Worm (Caenorhabditis elegans) whole organism, L4 larva: ENCODE data around the gene F39G3.4.
A peak's percentile ranks its signal among the peaks of the same experiment; 100 is the strongest.

Experiments
- F49E8.2 ChIP-seq: sonication (generic microtip); optimal IDR thresholded peaks from 2 replicates; lab custom pipeline; 2016; ENCODE audit warnings: missing compliant biosample characterization, mild to moderate bottlenecking, missing genetic modification characterization, borderline replicate concordance
- R02D3.7 ChIP-seq: fragments of 150-350 bp; sonication (generic microtip); optimal IDR thresholded peaks from 3 replicates; lab custom pipeline; 2014; ENCODE audit warnings: missing biosample characterization, missing genetic modification characterization
- Y75B8A.6 ChIP-seq: fragments of 200-800 bp; sonication (Bioruptor generic); IDR thresholded peaks from 2 replicates; pipeline ENCODE4 v1.3.6; 2022; ENCODE audit warnings: missing genetic modification reagents, missing genetic modification characterization, missing compliant biosample characterization
- ZK337.2 ChIP-seq: fragments of 200-800 bp; sonication (Bioruptor generic); IDR thresholded peaks from 2 replicates; pipeline ENCODE4 v1.3.6; 2022; ENCODE audit warnings: missing genetic modification reagents, missing genetic modification characterization, missing compliant biosample characterization
- aha-1 ChIP-seq: fragments of 150-350 bp; peaks from one replicate; lab custom pipeline; 2014; ENCODE audit warnings: missing biosample characterization, missing genetic modification characterization
- ceh-20 ChIP-seq: fragments of 200-800 bp; sonication (Bioruptor generic); IDR thresholded peaks from 2 replicates; pipeline ENCODE4 v1.3.6; 2022; ENCODE audit warnings: missing genetic modification reagents, missing genetic modification characterization, missing compliant biosample characterization
- ces-1 ChIP-seq: fragments of 150-350 bp; sonication (generic microtip); optimal IDR thresholded peaks from 4 replicates; lab custom pipeline; 2014; ENCODE audit warnings: missing biosample characterization, missing genetic modification reagents, missing genetic modification characterization
- ctbp-1 ChIP-seq: fragments of 200-800 bp; sonication (Bioruptor generic); IDR thresholded peaks from 2 replicates; pipeline ENCODE4 v1.3.6; 2022; ENCODE audit warnings: missing genetic modification reagents, missing genetic modification characterization, missing compliant biosample characterization
- daf-19 ChIP-seq: fragments of 200-800 bp; sonication (Bioruptor generic); conservative IDR thresholded peaks from 2 replicates; pipeline ENCODE4 v1.3.6; 2022; ENCODE audit warnings: missing genetic modification characterization, missing compliant biosample characterization
- daf-8 ChIP-seq: fragments of 200-800 bp; sonication (Bioruptor generic); IDR thresholded peaks from 2 replicates; pipeline ENCODE4 v1.3.6; 2022; ENCODE audit warnings: missing genetic modification characterization, missing compliant biosample characterization
- dmd-6 ChIP-seq: fragments of 200-800 bp; sonication (Bioruptor generic); IDR thresholded peaks from 2 replicates; pipeline ENCODE4 v1.3.6; 2022; ENCODE audit warnings: missing genetic modification reagents, missing genetic modification characterization, missing compliant biosample characterization
- dpl-1 ChIP-seq: fragments of 150-350 bp; optimal IDR thresholded peaks from 2 replicates; lab custom pipeline; 2014; ENCODE audit warnings: missing biosample characterization, missing genetic modification reagents, missing genetic modification characterization
- duxl-1 ChIP-seq: sonication (generic microtip); optimal IDR thresholded peaks from 2 replicates; lab custom pipeline; 2016; ENCODE audit warnings: mild to moderate bottlenecking, missing genetic modification characterization, moderate library complexity, missing compliant biosample characterization; ENCODE audit not compliant: poor library complexity
- dve-1 ChIP-seq: sonication (generic microtip); optimal IDR thresholded peaks from 2 replicates; lab custom pipeline; 2017; ENCODE audit warnings: antibody characterized with exemption, mild to moderate bottlenecking, missing genetic modification characterization, missing compliant biosample characterization; ENCODE audit not compliant: insufficient read depth
- fkh-10 ChIP-seq: fragments of 150-350 bp; optimal IDR thresholded peaks from 2 replicates; lab custom pipeline; 2014; ENCODE audit warnings: missing biosample characterization, missing genetic modification reagents, missing genetic modification characterization
- gei-8 ChIP-seq: fragments of 200-800 bp; sonication (Bioruptor generic); optimal IDR thresholded peaks from 2 replicates; lab custom pipeline; 2018; ENCODE audit warnings: mild to moderate bottlenecking, missing genetic modification characterization, missing compliant biosample characterization
- hif-1 ChIP-seq, 2 experiments: sonication (generic microtip); optimal IDR thresholded peaks; 2 replicates each; lab custom pipeline; 2016 to 2017; ENCODE audit warnings: missing compliant biosample characterization in 2 of 2, missing genetic modification characterization in 2 of 2, missing genetic modification reagents in 2 of 2, missing genotype in 2 of 2, mild to moderate bottlenecking in 1 of 2
- hlh-11 ChIP-seq: fragments of 200-800 bp; sonication (Bioruptor generic); optimal IDR thresholded peaks from 2 replicates; lab custom pipeline; 2018; ENCODE audit warnings: mild to moderate bottlenecking, missing genetic modification characterization, missing compliant biosample characterization
- hlh-30 ChIP-seq: sonication (generic microtip); optimal IDR thresholded peaks from 2 replicates; lab custom pipeline; 2017; ENCODE audit warnings: antibody characterized with exemption, mild to moderate bottlenecking, missing genetic modification characterization, missing compliant biosample characterization; ENCODE audit not compliant: insufficient read depth
- hmg-1.1 ChIP-seq: fragments of 200-800 bp; sonication (Bioruptor generic); IDR thresholded peaks from 2 replicates; pipeline ENCODE4 v1.3.6; 2022; ENCODE audit warnings: missing genetic modification reagents, missing genetic modification characterization, missing compliant biosample characterization
- lin-38 ChIP-seq: fragments of 200-800 bp; sonication (Bioruptor generic); IDR thresholded peaks from 2 replicates; pipeline ENCODE4 v1.3.6; 2022; ENCODE audit warnings: missing genetic modification reagents, missing genetic modification characterization, missing compliant biosample characterization
- lsy-2 ChIP-seq, 2 experiments: fragments of 150-350 bp in 1 of 2; sonication (generic microtip) in 1 of 2; optimal IDR thresholded peaks; 2 replicates each; lab custom pipeline; 2014 to 2017; ENCODE audit warnings: missing biosample characterization in 2 of 2, missing genetic modification characterization in 2 of 2
- madf-5 ChIP-seq, 2 experiments: fragments of 200-800 bp; sonication (Bioruptor generic); IDR thresholded peaks; 2 replicates each; pipeline ENCODE4 v1.3.6; 2022; ENCODE audit warnings: missing compliant biosample characterization in 2 of 2, missing genetic modification characterization in 2 of 2
- madf-9 ChIP-seq: fragments of 200-800 bp; sonication (Bioruptor generic); conservative IDR thresholded peaks from 2 replicates; pipeline ENCODE4 v1.3.6; 2022; ENCODE audit warnings: missing genetic modification reagents, missing genetic modification characterization, missing compliant biosample characterization
- mep-1 ChIP-seq: fragments of 150-350 bp; sonication (generic microtip); optimal IDR thresholded peaks from 3 replicates; lab custom pipeline; 2014; ENCODE audit warnings: missing biosample characterization, missing genetic modification characterization
- mes-2 ChIP-seq: sonication (generic microtip); optimal IDR thresholded peaks from 2 replicates; lab custom pipeline; 2016; ENCODE audit warnings: missing genotype, mild to moderate bottlenecking, missing genetic modification characterization, missing compliant biosample characterization; ENCODE audit not compliant: poor library complexity, severe bottlenecking
- mxl-2 ChIP-seq: fragments of 200-800 bp; sonication (Bioruptor generic); conservative IDR thresholded peaks from 2 replicates; pipeline ENCODE4 v1.3.6; 2022; ENCODE audit warnings: missing genetic modification reagents, missing genetic modification characterization, missing compliant biosample characterization
- mxl-3 ChIP-seq: fragments of 200-800 bp; sonication (Bioruptor generic); optimal IDR thresholded peaks from 2 replicates; lab custom pipeline; 2018; ENCODE audit warnings: mild to moderate bottlenecking, missing genetic modification characterization, missing compliant biosample characterization
- nhr-102 ChIP-seq: sonication (generic microtip); optimal IDR thresholded peaks from 2 replicates; lab custom pipeline; 2016; ENCODE audit warnings: mild to moderate bottlenecking, missing genetic modification characterization, moderate library complexity, missing compliant biosample characterization
- nhr-11 ChIP-seq: fragments of 150-350 bp; optimal IDR thresholded peaks from 2 replicates; lab custom pipeline; 2014; ENCODE audit warnings: missing biosample characterization, missing genetic modification characterization
- nhr-28 ChIP-seq: fragments of 150-350 bp; optimal IDR thresholded peaks from 2 replicates; lab custom pipeline; 2014; ENCODE audit warnings: missing biosample characterization, missing genetic modification characterization
- nhr-6 ChIP-seq: fragments of 150-350 bp; optimal IDR thresholded peaks from 2 replicates; lab custom pipeline; 2014; ENCODE audit warnings: missing biosample characterization, missing genetic modification characterization
- nhr-77 ChIP-seq: fragments of 150-350 bp; optimal IDR thresholded peaks from 2 replicates; lab custom pipeline; 2014; ENCODE audit warnings: missing biosample characterization, missing genetic modification characterization
- rbr-2 ChIP-seq: sonication (generic microtip); optimal IDR thresholded peaks from 2 replicates; lab custom pipeline; 2016; ENCODE audit warnings: missing genotype, missing genetic modification characterization, missing compliant biosample characterization
- saeg-2 ChIP-seq: fragments of 200-800 bp; sonication (Bioruptor generic); IDR thresholded peaks from 2 replicates; pipeline ENCODE4 v1.3.6; 2022; ENCODE audit warnings: missing genetic modification reagents, missing genetic modification characterization, missing compliant biosample characterization
- skn-1 ChIP-seq: fragments of 150-350 bp; optimal IDR thresholded peaks from 2 replicates; lab custom pipeline; 2014; ENCODE audit warnings: missing biosample characterization, missing genetic modification characterization
- spr-1 ChIP-seq: sonication (generic microtip); optimal IDR thresholded peaks from 2 replicates; lab custom pipeline; 2016; ENCODE audit warnings: mild to moderate bottlenecking, missing genetic modification characterization, missing compliant biosample characterization
- spr-3 ChIP-seq: fragments of 200-800 bp; sonication (Bioruptor generic); optimal IDR thresholded peaks from 2 replicates; lab custom pipeline; 2018; ENCODE audit warnings: mild to moderate bottlenecking, missing genetic modification characterization, missing compliant biosample characterization
- tra-1 ChIP-seq: fragments of 200-800 bp; sonication (Bioruptor generic); IDR thresholded peaks from 2 replicates; pipeline ENCODE4 v1.3.6; 2022; ENCODE audit warnings: missing genetic modification reagents, missing genetic modification characterization, missing compliant biosample characterization
- unc-130 ChIP-seq: sonication (generic microtip); optimal IDR thresholded peaks from 2 replicates; lab custom pipeline; 2016; ENCODE audit warnings: missing genetic modification reagents, missing genetic modification characterization, missing compliant biosample characterization
- unc-39 ChIP-seq: sonication (generic microtip); optimal IDR thresholded peaks from 2 replicates; lab custom pipeline; 2017; ENCODE audit warnings: missing biosample characterization, missing genetic modification characterization
- unc-62 ChIP-seq, 3 experiments: fragments of 150-350 bp in 1 of 3; sonication (generic microtip); optimal IDR thresholded peaks in 2 of 3; peaks in 1 of 3; 1 replicate in 1 of 3; 2 replicates in 2 of 3; lab custom pipeline; 2014 to 2017; ENCODE audit warnings: missing biosample characterization in 3 of 3, missing genetic modification characterization in 3 of 3, missing genetic modification reagents in 3 of 3, missing genotype in 1 of 3
- vab-7 ChIP-seq: fragments of 200-800 bp; sonication (Bioruptor generic); IDR thresholded peaks from 2 replicates; pipeline ENCODE4 v1.3.6; 2022; ENCODE audit warnings: missing genetic modification reagents, missing genetic modification characterization, missing compliant biosample characterization
- zfp-3 ChIP-seq: fragments of 200-800 bp; sonication (Bioruptor generic); conservative IDR thresholded peaks from 2 replicates; pipeline ENCODE4 v1.3.6; 2022; ENCODE audit warnings: missing genetic modification reagents, missing genetic modification characterization, missing compliant biosample characterization

The F39G3.4 gene

ce11 chrV:4730075-4730474 is 5.5 kb downstream of the F39G3.4 start, which contains the start of gene tig-2:
Gene tig-2, minus strand, starts transcription at chrV:4730161.
- TF ChIP-seq daf-19 (GFP tag; lab: Robert Waterston, UW) (no peak), dpl-1 (GFP tag; lab: Kevin White, UChicago) (no peak), nhr-28 (peak; percentile 48), daf-8 (no peak), nhr-102 (tag; lab: Kevin White, UChicago) (no peak), madf-9 (GFP tag; lab: Robert Waterston, UW) (no peak), lsy-2 (tag; optimal IDR thresholded peaks at IDR 0.05; lab: Kevin White, UChicago) (peak in 1 of 2 experiments; percentile 29), mxl-3 (GFP tag; lab: Kevin White, UChicago) (peak; percentile 65), unc-62 (GFP tag; optimal IDR thresholded peaks at IDR 0.05 in 1 of 2; lab: Kevin White, UChicago) (peak in 1 of 2 experiments; percentile 99), unc-62 (tag; optimal IDR thresholded peaks at IDR 0.05; lab: Kevin White, UChicago) (no peak), R02D3.7 (tag; lab: Kevin White, UChicago) (no peak), ctbp-1 (0 out of 2 replicates have a peak, but pooled peaks have one; percentile 11), hlh-30 (peak; percentile 29), dmd-6 (GFP tag; lab: Robert Waterston, UW) (peak; percentile 58), fkh-10 (GFP tag; lab: Kevin White, UChicago) (no peak), hmg-1.1 (peak; percentile 53; the same call in 1 of the 2 replicates), saeg-2 (GFP tag; lab: Robert Waterston, UW) (0 out of 2 replicates have a peak, but pooled peaks have one; percentile 25), ceh-20 (0 out of 2 replicates have a peak, but pooled peaks have one; percentile 43), mxl-2 (no peak), hlh-11 (tag; lab: Kevin White, UChicago) (peak; percentile 28), spr-3 (GFP tag; lab: Kevin White, UChicago) (no peak), nhr-11 (tag; lab: Kevin White, UChicago) (peak; percentile 16), nhr-77 (tag; lab: Kevin White, UChicago) (no peak), unc-39 (tag; lab: Kevin White, UChicago) (no peak), mep-1 (tag; lab: Kevin White, UChicago) (peak; percentile 19), aha-1 (tag; lab: Kevin White, UChicago) (peak; percentile 80), gei-8 (GFP tag; lab: Kevin White, UChicago) (no peak), mes-2 (tag; lab: Kevin White, UChicago) (no peak), tra-1 (GFP tag; lab: Robert Waterston, UW) (no peak)

ce11 chrV:4731154-4731961 is 6.8 kb downstream of the F39G3.4 start, which contains the start of gene F39G3.3:
Gene F39G3.3, plus strand, starts transcription at chrV:4731911.
- TF ChIP-seq lsy-2 (tag; optimal IDR thresholded peaks at IDR 0.05; lab: Kevin White, UChicago) (peak in 1 of 2 experiments; percentile 55), zfp-3 (GFP tag; lab: Robert Waterston, UW) (no peak), vab-7 (GFP tag; lab: Robert Waterston, UW) (peak; percentile 48; the same call in 1 of the 2 replicates), F49E8.2 (tag; lab: Kevin White, UChicago) (peak; percentile 84), dve-1 (peak; percentile 45), dpl-1 (GFP tag; lab: Kevin White, UChicago) (peak; percentile 30), nhr-102 (tag; lab: Kevin White, UChicago) (peak; percentile 40), mes-2 (tag; lab: Kevin White, UChicago) (peak; percentile 86), ces-1 (GFP tag; lab: Kevin White, UChicago) (peak; percentile 41), aha-1 (tag; lab: Kevin White, UChicago) (peak; percentile 82), spr-1 (no peak), hlh-11 (tag; lab: Kevin White, UChicago) (peak; percentile 14), hif-1 (tag; optimal IDR thresholded peaks at IDR 0.05; lab: Kevin White, UChicago) (peak in 1 of 2 experiments; percentile 35), ZK337.2 (GFP tag; lab: Robert Waterston, UW) (no peak), nhr-6 (peak; percentile 10), madf-5 (GFP tag; IDR thresholded peaks at IDR 0.05; lab: Robert Waterston, UW) (0 out of 4 replicates have a peak, but pooled peaks of 1 of the 2 experiments have one; percentile 21), skn-1 (no peak), mep-1 (tag; lab: Kevin White, UChicago) (peak; percentile 81), hmg-1.1 (peak; percentile 81), ceh-20 (0 out of 2 replicates have a peak, but pooled peaks have one; percentile 11), lin-38 (GFP tag; lab: Robert Waterston, UW) (peak; percentile 73), unc-130 (GFP tag; lab: Kevin White, UChicago) (peak; percentile 68), duxl-1 (tag; lab: Kevin White, UChicago) (peak; percentile 58), Y75B8A.6 (no peak), rbr-2 (tag; lab: Kevin White, UChicago) (peak; percentile 50)
